Fruit fly (Drosophila melanogaster) whole organism, adult: ENCODE measurements around the gene Jon25Bii.

ENCODE experiments used
- CG12768 ChIP-seq: fragments of 200-800 bp; sonication (Bioruptor generic); optimal IDR thresholded peaks from 2 replicates; lab custom pipeline; 2017; ENCODE audit warnings: missing biosample characterization, missing genetic modification characterization, mild to moderate bottlenecking, moderate library complexity, missing genetic modification reagents
- CG14711 ChIP-seq: fragments of 200-800 bp; sonication (Bioruptor generic); optimal IDR thresholded peaks from 2 replicates; lab custom pipeline; 2018; ENCODE audit warnings: missing biosample characterization, mild to moderate bottlenecking, missing genetic modification characterization, moderate library complexity
- CG5204 ChIP-seq: fragments of 200-800 bp; sonication (Bioruptor generic); optimal IDR thresholded peaks from 2 replicates; lab custom pipeline; 2016; ENCODE audit warnings: missing biosample characterization, missing genetic modification characterization
- CG7101 ChIP-seq: fragments of 200-800 bp; sonication (Bioruptor generic); optimal IDR thresholded peaks from 2 replicates; lab custom pipeline; 2018; ENCODE audit warnings: missing biosample characterization, mild to moderate bottlenecking, missing genetic modification characterization, moderate library complexity
- Crg-1 ChIP-seq: fragments of 200-800 bp; sonication (Bioruptor generic); optimal IDR thresholded peaks from 2 replicates; lab custom pipeline; 2016; ENCODE audit warnings: missing biosample characterization, missing genetic modification characterization
- Mnt ChIP-seq: fragments of 200-800 bp; sonication (Bioruptor generic); optimal IDR thresholded peaks from 2 replicates; lab custom pipeline; 2016; ENCODE audit warnings: missing biosample characterization, mild to moderate bottlenecking, missing genetic modification characterization
- kay ChIP-seq: fragments of 200-800 bp; sonication (Bioruptor generic); peaks from one replicate; lab custom pipeline; 2016; ENCODE audit warnings: missing biosample characterization, missing genetic modification characterization, borderline replicate concordance
- pad ChIP-seq: fragments of 200-800 bp; sonication (Bioruptor generic); optimal IDR thresholded peaks from 3 replicates; lab custom pipeline; 2017; ENCODE audit warnings: missing biosample characterization, missing genetic modification characterization, mild to moderate bottlenecking, moderate library complexity, missing genetic modification reagents
- tj ChIP-seq: fragments of 200-800 bp; sonication (Bioruptor generic); optimal IDR thresholded peaks from 3 replicates; lab custom pipeline; 2017; ENCODE audit warnings: missing biosample characterization, mild to moderate bottlenecking, missing genetic modification characterization, moderate library complexity

- no peak for TF ChIP-seq pad
- TF ChIP-seq tj (GFP tag; lab: Kevin White, UChicago), result peak; percentile 3
- TF ChIP-seq CG14711 (tag; lab: Kevin White, UChicago), result peak; percentile 96
- TF ChIP-seq CG7101 (tag; lab: Kevin White, UChicago), result peak; percentile 27
- TF ChIP-seq CG12768 (GFP tag; lab: Kevin White, UChicago), result peak; percentile 53
- no peak for TF ChIP-seq CG5204
- TF ChIP-seq kay (GFP tag; lab: Kevin White, UChicago), result no peak
- TF ChIP-seq Crg-1 (GFP tag; lab: Kevin White, UChicago), result no peak
- TF ChIP-seq Mnt, result no peak
These were observed 12.5 kb upstream of the Jon25Bii start, which contains the start of gene CG34125 for dm6 chr2L:4965420-4965819.
